Worm (Caenorhabditis elegans): ENCODE data around the gene Y61A9LA.10.

- TF ChIP-seq unc-62 (GFP tag; optimal IDR thresholded peaks at IDR 0.05): no peak
- TF ChIP-seq nhr-77 (tag; optimal IDR thresholded peaks at IDR 0.05): no peak
- peak; percentile 18 for TF ChIP-seq aly-2 (tag; optimal IDR thresholded peaks at IDR 0.05)
- no peak for TF ChIP-seq lir-3 (tag; optimal IDR thresholded peaks at IDR 0.05; ENCODE audit: poor library complexity)
- TF ChIP-seq hpl-2 (GFP tag; optimal IDR thresholded peaks at IDR 0.05): no peak
- no peak for TF ChIP-seq zip-4 (GFP tag; optimal IDR thresholded peaks at IDR 0.05)
- TF ChIP-seq mdl-1 (tag; optimal IDR thresholded peaks at IDR 0.05): peak in 1 of 2 experiments; percentile 55
- TF ChIP-seq lin-13 (GFP tag; optimal IDR thresholded peaks at IDR 0.05): no peak
- no peak for TF ChIP-seq fos-1 (tag; optimal IDR thresholded peaks at IDR 0.05)
- no peak for TF ChIP-seq snpc-4 (tag; optimal IDR thresholded peaks at IDR 0.05)
- peak; percentile 83 for TF ChIP-seq blmp-1 (tag; optimal IDR thresholded peaks at IDR 0.05)
These were observed 45.5 kb downstream of the Y61A9LA.10 start, which contains the start of gene sut-2 for ce11 chrV:4569999-4570627.
